Worm (Caenorhabditis elegans) whole organism, early embryonic: ENCODE data around the gene rnp-4.

ENCODE experiments used
- B0310.2 ChIP-seq: sonication (generic microtip); optimal IDR thresholded peaks from 2 replicates; lab custom pipeline; 2016; ENCODE audit warnings: mild to moderate bottlenecking, missing genetic modification characterization, missing compliant biosample characterization
- F13C5.2 ChIP-seq: sonication (generic microtip); optimal IDR thresholded peaks from 2 replicates; lab custom pipeline; 2017; ENCODE audit warnings: mild to moderate bottlenecking, missing genetic modification characterization, inconsistent platforms, missing compliant biosample characterization
- aly-1 ChIP-seq: sonication (generic microtip); optimal IDR thresholded peaks from 2 replicates; lab custom pipeline; 2016; ENCODE audit warnings: missing genetic modification characterization, missing compliant biosample characterization
- ama-1 ChIP-seq: fragments of 150-350 bp; optimal IDR thresholded peaks from 2 replicates; lab custom pipeline; 2014
- ceh-13 ChIP-seq: fragments of 200-800 bp; sonication (Bioruptor generic); optimal IDR thresholded peaks from 2 replicates; lab custom pipeline; 2018; ENCODE audit warnings: mild to moderate bottlenecking, missing genetic modification characterization, missing compliant biosample characterization
- ceh-36 ChIP-seq: sonication (generic microtip); optimal IDR thresholded peaks from 2 replicates; lab custom pipeline; 2016; ENCODE audit warnings: missing genetic modification characterization, inconsistent platforms, missing compliant biosample characterization
- ets-7 ChIP-seq: sonication (generic microtip); optimal IDR thresholded peaks from 2 replicates; lab custom pipeline; 2016; ENCODE audit warnings: missing genotype, missing genetic modification characterization, missing compliant biosample characterization
- flt-1 ChIP-seq: fragments of 200-800 bp; sonication (Bioruptor generic); IDR thresholded peaks from 2 replicates; pipeline ENCODE4 v1.3.6; 2022; ENCODE audit warnings: missing genetic modification characterization, missing compliant biosample characterization
- hmbx-1 ChIP-seq: sonication (generic microtip); optimal IDR thresholded peaks from 2 replicates; lab custom pipeline; 2016; ENCODE audit warnings: mild to moderate bottlenecking, missing genetic modification characterization, missing compliant biosample characterization
- hmg-4 ChIP-seq: fragments of 200-800 bp; sonication (Bioruptor generic); optimal IDR thresholded peaks from 2 replicates; lab custom pipeline; 2018; ENCODE audit warnings: mild to moderate bottlenecking, missing genetic modification characterization, missing compliant biosample characterization
- hnd-1 ChIP-seq: sonication (generic microtip); optimal IDR thresholded peaks from 2 replicates; lab custom pipeline; 2016; ENCODE audit warnings: missing genetic modification characterization, missing compliant biosample characterization
- pes-1 ChIP-seq: fragments of 200-800 bp; sonication (Bioruptor generic); IDR thresholded peaks from 2 replicates; pipeline ENCODE4 v1.3.6; 2022; ENCODE audit warnings: missing genetic modification reagents, missing genetic modification characterization, missing compliant biosample characterization
- scrt-1 ChIP-seq: fragments of 200-800 bp; sonication (Bioruptor generic); IDR thresholded peaks from 2 replicates; pipeline ENCODE4 v1.3.6; 2022; ENCODE audit warnings: missing genetic modification characterization, missing compliant biosample characterization
- sea-1 ChIP-seq: fragments of 200-800 bp; sonication (Bioruptor generic); conservative IDR thresholded peaks from 2 replicates; pipeline ENCODE4 v1.3.6; 2022; ENCODE audit warnings: missing genetic modification characterization, missing compliant biosample characterization
- tbx-11 ChIP-seq: fragments of 200-800 bp; sonication (Bioruptor generic); IDR thresholded peaks from 2 replicates; pipeline ENCODE4 v1.3.6; 2022; ENCODE audit warnings: missing genetic modification characterization, missing compliant biosample characterization
- tbx-37 ChIP-seq: fragments of 200-800 bp; sonication (Bioruptor generic); conservative IDR thresholded peaks from 2 replicates; pipeline ENCODE4 v1.3.6; 2022; ENCODE audit warnings: missing genetic modification reagents, missing genetic modification characterization, missing compliant biosample characterization
- tra-4 ChIP-seq: sonication (generic microtip); optimal IDR thresholded peaks from 2 replicates; lab custom pipeline; 2017; ENCODE audit warnings: missing genetic modification characterization, missing compliant biosample characterization

Gene rnp-4

DNA sequence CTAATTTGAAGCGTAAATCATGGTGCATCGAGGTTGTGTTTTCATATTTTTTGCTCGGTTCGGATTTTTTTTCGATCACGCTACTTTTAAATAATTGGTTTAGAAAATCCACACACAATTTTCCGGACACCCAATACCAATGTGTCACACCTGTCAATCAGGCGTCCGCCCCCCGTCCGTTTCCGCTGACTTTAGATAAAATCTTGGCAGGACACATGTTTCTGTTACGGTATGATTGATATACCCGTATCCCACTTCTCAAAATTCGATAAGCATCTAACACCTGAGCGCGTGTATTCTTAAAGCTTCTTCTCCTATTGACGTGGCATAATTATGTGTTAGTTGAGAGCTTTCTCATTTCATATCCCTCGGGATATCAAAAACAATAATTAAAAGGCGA lies 41.9 kb downstream of the rnp-4 start:
- TF ChIP-seq flt-1 (GFP tag; lab: Robert Waterston, UW) (no peak), hmg-4 (no peak), aly-1 (tag; lab: Kevin White, UChicago) (no peak), hmbx-1 (tag; lab: Kevin White, UChicago) (no peak)

DNA sequence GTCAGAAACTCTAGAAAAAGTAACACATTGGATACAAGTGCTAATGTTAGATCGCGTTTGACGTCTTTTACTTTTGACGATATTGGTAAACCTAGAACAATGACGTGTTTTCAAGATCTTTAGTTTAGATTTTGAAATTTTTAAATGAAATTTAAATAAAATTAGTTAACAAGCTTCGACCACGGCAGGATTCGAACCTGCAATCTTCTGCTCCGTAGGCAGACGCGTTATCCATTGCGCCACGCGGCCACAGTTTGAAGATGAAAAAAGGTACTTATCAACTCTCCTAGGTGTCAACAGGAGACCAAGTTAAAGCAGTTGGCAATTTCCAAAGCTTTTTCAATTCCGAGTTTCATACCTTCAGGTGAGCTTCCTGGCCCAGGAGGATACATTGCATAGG lies 43.3 kb downstream of the rnp-4 start:
- no peak for TF ChIP-seq hmg-4
- no peak for TF ChIP-seq ceh-36 (tag; lab: Kevin White, UChicago)
- no peak for TF ChIP-seq ets-7 (tag; lab: Kevin White, UChicago)
- TF ChIP-seq tbx-37 (GFP tag; lab: Robert Waterston, UW): no peak
- no peak for TF ChIP-seq B0310.2 (tag; lab: Kevin White, UChicago)
- no peak for TF ChIP-seq tra-4
- no peak for TF ChIP-seq hmbx-1 (tag; lab: Kevin White, UChicago)
- no peak for TF ChIP-seq ama-1 (lab: Kevin White, UChicago)
- TF ChIP-seq sea-1 (GFP tag; lab: Robert Waterston, UW): no peak
- no peak for TF ChIP-seq ceh-13 (GFP tag; lab: Kevin White, UChicago)
- no peak for TF ChIP-seq scrt-1 (GFP tag; lab: Robert Waterston, UW)
- TF ChIP-seq tbx-11 (GFP tag; lab: Robert Waterston, UW): no peak
- no peak for TF ChIP-seq flt-1 (GFP tag; lab: Robert Waterston, UW)

DNA sequence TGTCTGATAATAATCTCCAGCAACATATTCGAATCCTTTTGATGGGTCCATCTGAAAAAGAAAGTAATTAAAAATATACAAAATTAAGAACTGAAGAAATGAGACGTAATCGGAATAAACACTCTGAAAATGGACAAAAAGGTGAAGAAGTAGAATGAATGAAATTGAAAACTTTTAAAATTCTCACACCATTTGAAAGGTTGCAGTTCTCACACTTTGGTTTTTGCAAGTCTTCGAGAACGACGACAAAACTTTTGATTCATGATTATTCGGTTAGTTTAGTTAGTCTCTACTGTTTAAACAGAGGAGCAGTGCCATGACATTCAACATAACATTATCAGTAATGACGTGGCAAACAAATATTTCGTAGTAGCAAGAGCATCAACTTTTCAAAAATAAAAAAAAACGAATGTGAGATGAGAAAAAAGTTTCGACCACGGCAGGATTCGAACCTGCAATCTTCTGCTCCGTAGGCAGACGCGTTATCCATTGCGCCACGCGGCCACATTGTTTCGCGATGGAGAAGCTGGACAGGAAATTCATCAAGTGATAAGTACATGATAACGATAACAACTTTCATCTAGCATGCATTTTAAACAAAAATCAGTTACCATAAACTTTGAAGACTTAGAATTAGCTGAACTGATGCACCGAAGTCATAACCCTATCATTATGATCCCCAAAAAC lies 44.0 kb downstream of the rnp-4 start, which contains the start of gene ceh-43:
Gene ceh-43, minus strand, starts transcription at position 51 of the 687 bp plus-strand sequence.
- TF ChIP-seq ceh-13 (GFP tag; lab: Kevin White, UChicago) (no peak), hnd-1 (tag; lab: Kevin White, UChicago) (no peak), hmg-4 (no peak), ceh-36 (tag; lab: Kevin White, UChicago) (no peak), ama-1 (lab: Kevin White, UChicago) (no peak), B0310.2 (tag; lab: Kevin White, UChicago) (no peak), ets-7 (tag; lab: Kevin White, UChicago) (no peak), hmbx-1 (tag; lab: Kevin White, UChicago) (no peak), tbx-11 (GFP tag; lab: Robert Waterston, UW) (no peak), sea-1 (GFP tag; lab: Robert Waterston, UW) (no peak), scrt-1 (GFP tag; lab: Robert Waterston, UW) (no peak), aly-1 (tag; lab: Kevin White, UChicago) (no peak), tra-4 (no peak)

DNA sequence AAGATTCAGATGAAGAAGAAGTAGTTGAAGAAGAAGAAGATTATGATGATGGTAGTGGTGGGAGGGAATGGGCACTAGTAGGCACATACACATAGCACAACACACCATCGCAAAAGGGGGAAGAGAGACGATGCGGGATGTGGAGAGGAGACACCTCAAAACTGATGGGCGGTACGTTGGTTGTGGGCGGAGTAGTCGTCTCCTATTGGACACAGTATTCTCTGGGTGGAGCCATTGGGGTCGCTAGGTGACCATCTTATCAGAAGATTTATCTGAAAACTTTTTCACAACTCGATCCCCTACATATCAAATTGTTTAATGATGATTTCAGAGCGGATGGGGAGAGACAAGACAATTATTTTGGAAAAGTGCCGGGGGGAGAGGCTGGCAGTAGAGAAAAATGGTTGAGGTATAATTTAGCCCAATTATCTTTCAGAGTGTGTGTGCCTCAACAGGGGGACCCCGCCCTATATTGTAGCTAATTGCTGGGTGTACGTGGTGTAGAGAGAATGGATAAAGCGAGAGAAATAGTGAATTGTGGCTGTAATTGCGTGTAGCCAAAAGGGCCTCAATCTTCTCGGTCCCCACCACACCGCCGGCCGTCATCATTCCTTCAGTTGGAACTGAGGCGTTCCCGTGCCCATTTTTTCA lies 44.8 kb downstream of the rnp-4 start:
- TF ChIP-seq ama-1 (lab: Kevin White, UChicago) (no peak), ceh-13 (GFP tag; lab: Kevin White, UChicago) (no peak), aly-1 (tag; lab: Kevin White, UChicago) (no peak), tra-4 (no peak), F13C5.2 (tag; lab: Kevin White, UChicago) (peak; percentile 15), ceh-36 (tag; lab: Kevin White, UChicago) (no peak), hmg-4 (peak; percentile 27), ets-7 (tag; lab: Kevin White, UChicago) (no peak), B0310.2 (tag; lab: Kevin White, UChicago) (no peak)

DNA sequence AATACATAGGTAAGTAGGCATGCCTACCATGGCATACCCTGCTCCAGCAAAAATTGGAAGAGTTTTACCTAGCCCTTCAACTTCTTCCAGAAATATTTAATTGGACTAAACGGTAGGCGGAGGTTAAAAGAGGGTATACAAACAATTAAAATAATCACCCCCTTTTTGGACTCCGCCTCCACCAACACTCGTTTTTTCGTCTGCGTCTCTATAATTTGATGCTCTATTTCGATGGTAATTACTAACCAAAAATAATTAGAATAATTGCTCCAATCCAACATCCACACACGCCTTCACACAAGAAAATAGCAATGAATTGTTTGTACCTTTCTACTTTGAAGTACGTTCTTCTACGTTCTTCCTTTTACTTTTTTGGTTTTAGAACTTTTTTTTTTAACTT lies 46.7 kb downstream of the rnp-4 start:
- no peak for TF ChIP-seq tra-4
- no peak for TF ChIP-seq B0310.2 (tag; lab: Kevin White, UChicago)
- TF ChIP-seq scrt-1 (GFP tag; lab: Robert Waterston, UW): no peak

DNA sequence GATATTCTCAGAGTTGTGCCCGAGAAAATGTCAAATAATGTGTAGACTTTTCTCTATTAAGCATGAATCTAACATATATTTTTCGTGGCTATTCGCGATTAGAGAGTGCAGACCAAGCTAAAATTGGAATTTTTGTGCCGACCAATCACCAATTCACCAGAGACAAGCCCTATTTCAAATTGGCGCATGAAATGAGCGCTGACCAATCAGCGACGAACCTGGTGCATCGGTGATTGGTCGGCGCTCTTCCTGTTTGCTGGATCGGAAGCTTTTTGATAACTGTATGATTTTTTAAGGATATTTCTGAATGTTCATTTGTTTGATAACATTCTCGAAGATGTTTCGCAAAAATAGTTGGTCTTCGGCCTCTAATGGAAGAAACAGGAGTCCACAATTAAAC lies 47.2 kb downstream of the rnp-4 start:
- TF ChIP-seq sea-1 (GFP tag; lab: Robert Waterston, UW) (no peak), tra-4 (no peak), pes-1 (GFP tag; lab: Robert Waterston, UW) (no peak), flt-1 (GFP tag; lab: Robert Waterston, UW) (no peak), tbx-11 (GFP tag; lab: Robert Waterston, UW) (no peak), scrt-1 (GFP tag; lab: Robert Waterston, UW) (no peak), hmg-4 (no peak), F13C5.2 (tag; lab: Kevin White, UChicago) (no peak), ets-7 (tag; lab: Kevin White, UChicago) (no peak), ama-1 (lab: Kevin White, UChicago) (no peak), tbx-37 (GFP tag; lab: Robert Waterston, UW) (no peak), aly-1 (tag; lab: Kevin White, UChicago) (no peak), ceh-36 (tag; lab: Kevin White, UChicago) (no peak), hmbx-1 (tag; lab: Kevin White, UChicago) (no peak)

DNA sequence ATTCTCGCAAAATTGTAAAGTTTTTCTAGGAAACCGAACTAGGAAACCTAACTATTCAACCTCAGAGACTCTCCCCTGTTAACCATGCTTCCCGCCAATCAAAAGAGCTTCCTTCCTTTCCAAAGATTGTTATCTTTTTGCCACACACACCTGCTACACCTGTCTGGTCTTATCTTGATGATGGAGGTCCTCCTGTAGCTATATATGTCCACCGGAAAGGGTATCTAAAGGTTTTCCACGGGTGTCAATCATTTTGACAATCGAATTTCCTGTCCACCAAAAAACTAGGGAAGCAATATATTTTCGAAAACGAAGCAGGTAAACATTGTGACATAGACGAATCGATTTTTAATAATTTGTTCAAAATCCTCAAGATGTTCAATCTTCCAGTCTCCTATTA lies 47.7 kb downstream of the rnp-4 start:
- TF ChIP-seq ets-7 (tag; lab: Kevin White, UChicago) (peak; percentile 30), hnd-1 (tag; lab: Kevin White, UChicago) (no peak), ceh-13 (GFP tag; lab: Kevin White, UChicago) (no peak), ama-1 (lab: Kevin White, UChicago) (no peak)
